Fruit fly (Drosophila melanogaster): ENCODE measurements around the gene CG11899.

- no peak for TF ChIP-seq CG8478 (optimal IDR thresholded peaks at IDR 0.05)
- TF ChIP-seq usp (GFP tag; optimal IDR thresholded peaks at IDR 0.05): no peak
- no peak for TF ChIP-seq psq (optimal IDR thresholded peaks at IDR 0.05)
Observed at dm6 chr3R:29151621-29152092, 48.6 kb upstream of the CG11899 start, which contains the start of gene eIF2D.

Data from whole organism.